Worm (Caenorhabditis elegans) whole organism, L4/young adult: ENCODE data around the gene F13A2.10.

Experiments
- W03F9.2 ChIP-seq: fragments of 150-350 bp; optimal IDR thresholded peaks from 2 replicates; lab custom pipeline; 2014; ENCODE audit warnings: missing biosample characterization, missing genetic modification characterization
- dao-5 ChIP-seq: sonication (generic microtip); optimal IDR thresholded peaks from 2 replicates; lab custom pipeline; 2016; ENCODE audit warnings: missing genotype, missing genetic modification characterization, moderate library complexity, missing compliant biosample characterization
- him-1 ChIP-seq: sonication (generic microtip); optimal IDR thresholded peaks from 2 replicates; lab custom pipeline; 2016; ENCODE audit warnings: missing genotype, missing genetic modification reagents, missing genetic modification characterization, missing compliant biosample characterization

F13A2.10 gene

DNA sequence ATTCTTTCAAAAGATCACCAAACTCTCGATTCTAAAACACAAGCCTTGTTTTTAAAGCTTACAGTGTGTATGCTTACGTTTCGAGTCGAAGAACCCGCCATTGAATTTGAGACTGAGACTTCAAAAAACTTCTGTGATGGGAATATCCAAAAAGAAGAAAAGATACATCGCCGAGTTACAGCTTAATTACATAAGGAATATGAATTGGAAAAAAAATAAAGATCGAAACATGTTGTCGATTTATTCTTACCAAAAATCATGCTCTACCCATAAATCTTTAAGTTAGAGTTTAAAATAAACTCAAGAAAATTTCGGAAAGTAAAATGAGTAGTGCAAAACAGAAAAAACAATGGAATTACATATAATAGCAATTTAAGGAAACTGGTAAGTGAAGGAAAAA is at the start of gene F13A2.10:
Gene F13A2.10, minus strand, starts transcription at position 101 of the 400 bp plus-strand sequence.
- TF ChIP-seq him-1 (no peak), dao-5 (no peak), W03F9.2 (tag; lab: Kevin White, UChicago) (no peak)

DNA sequence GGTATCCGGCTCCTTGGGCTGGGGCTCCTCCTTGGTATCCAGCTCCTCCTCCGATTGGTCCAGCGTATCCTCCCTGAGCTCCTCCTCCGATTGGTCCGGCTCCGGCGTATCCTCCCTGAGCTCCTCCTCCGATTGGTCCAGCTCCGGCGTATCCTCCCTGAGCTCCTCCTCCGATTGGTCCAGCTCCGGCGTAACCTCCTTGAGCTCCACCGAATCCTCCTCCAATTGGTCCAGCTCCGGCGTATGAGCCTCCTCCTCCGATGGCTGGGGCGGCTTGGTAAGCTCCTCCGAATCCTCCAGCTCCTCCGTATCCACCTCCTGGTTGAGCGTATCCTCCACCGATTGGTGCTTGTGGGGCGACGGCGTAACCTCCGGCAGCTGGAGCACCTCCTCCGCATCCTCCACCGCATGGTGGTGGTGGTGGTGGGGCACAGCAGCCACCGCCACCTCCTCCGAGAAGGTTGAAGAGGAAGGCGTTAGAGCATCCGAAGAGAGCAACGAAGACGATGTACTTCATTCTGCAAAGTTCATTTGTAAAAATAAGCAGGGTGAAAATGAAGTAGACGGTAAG is 49.4 kb upstream of the F13A2.10 start, which contains the start of gene Y47D7A.13:
Gene Y47D7A.13, minus strand, starts transcription at position 517 of the 571 bp plus-strand sequence.
- no peak for TF ChIP-seq dao-5
- no peak for TF ChIP-seq him-1
- no peak for TF ChIP-seq W03F9.2 (tag; lab: Kevin White, UChicago)

DNA sequence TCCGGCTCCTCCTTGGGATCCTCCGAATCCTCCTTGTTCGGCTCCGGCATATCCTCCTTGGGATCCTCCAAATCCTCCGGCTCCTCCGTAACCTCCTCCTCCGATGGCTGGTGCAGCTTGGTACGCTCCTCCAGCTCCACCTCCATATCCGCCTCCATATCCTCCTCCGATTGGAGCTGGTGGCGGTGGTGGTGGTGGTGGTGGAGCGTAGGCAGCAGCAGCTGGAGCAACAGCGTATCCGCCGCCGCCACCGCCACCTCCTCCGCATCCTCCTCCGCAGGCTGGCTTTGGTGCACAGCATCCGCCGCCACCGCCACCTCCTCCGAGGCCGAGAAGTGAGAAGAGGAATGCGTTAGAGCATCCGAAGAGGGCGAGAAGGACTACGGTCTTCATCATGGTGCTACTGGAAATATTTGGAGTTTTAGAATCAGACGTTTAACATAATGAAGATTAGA is 46.7 kb upstream of the F13A2.10 start, which contains the start of gene Y47D7A.15:
Gene Y47D7A.15, minus strand, starts transcription at position 405 of the 455 bp plus-strand sequence.
- no peak for TF ChIP-seq him-1
- TF ChIP-seq dao-5: no peak
- TF ChIP-seq W03F9.2 (tag; lab: Kevin White, UChicago): no peak

DNA sequence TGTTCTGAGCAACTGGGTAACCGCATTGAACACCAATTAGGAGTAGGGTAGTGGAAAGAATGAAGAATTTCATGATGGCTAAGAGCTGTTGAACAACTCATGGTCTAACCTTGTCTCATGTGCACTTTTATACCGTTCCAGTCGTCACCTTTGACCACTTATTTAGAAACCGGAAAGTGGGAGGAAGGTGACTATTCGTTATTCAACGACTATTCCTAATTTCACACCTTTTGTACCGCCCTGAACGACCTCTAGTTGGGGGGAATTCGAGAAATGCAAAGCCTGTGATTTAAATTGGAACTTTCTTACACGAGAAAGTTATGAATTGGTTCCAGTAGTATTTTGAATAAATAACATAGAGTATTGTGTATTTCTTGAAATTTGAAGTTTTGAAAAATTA is 43.5 kb upstream of the F13A2.10 start, which contains the start of gene Y47D7A.12:
Gene Y47D7A.12, minus strand, starts transcription at position 101 of the 400 bp plus-strand sequence.
- TF ChIP-seq him-1: no peak

DNA sequence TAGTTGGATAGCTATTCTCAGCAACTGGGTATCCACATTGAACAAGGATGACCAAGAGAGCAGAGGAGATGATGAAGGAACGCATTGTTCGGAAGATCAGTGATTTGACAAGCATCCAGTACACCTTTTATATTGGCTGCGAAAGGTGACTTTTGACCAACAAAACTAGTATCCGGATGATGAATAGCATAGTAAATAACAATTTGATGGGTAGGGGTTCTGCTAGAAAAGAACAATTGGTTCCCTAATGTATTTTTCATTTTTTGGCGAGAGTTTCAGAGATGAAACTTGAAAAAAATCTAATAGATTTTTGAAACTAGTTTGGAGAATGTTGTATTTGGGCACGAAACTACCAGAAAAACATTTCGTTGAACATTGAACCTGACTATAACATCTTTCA is 42.1 kb upstream of the F13A2.10 start, which contains the start of gene Y47D7A.11:
Gene Y47D7A.11, minus strand, starts transcription at position 101 of the 400 bp plus-strand sequence.
- TF ChIP-seq dao-5 (no peak), him-1 (no peak), W03F9.2 (tag; lab: Kevin White, UChicago) (no peak)

ce11 chrV:4423860-4424401 is 37.9 kb upstream of the F13A2.10 start, which contains the start of the genes Y47D7A.9 and Y47D7A.19:
Gene Y47D7A.9 (minus strand): TSS chrV:4423960.
Gene Y47D7A.19 (plus strand): TSS chrV:4424351.
- TF ChIP-seq him-1: no peak
- TF ChIP-seq W03F9.2 (tag; lab: Kevin White, UChicago): no peak
- no peak for TF ChIP-seq dao-5

DNA sequence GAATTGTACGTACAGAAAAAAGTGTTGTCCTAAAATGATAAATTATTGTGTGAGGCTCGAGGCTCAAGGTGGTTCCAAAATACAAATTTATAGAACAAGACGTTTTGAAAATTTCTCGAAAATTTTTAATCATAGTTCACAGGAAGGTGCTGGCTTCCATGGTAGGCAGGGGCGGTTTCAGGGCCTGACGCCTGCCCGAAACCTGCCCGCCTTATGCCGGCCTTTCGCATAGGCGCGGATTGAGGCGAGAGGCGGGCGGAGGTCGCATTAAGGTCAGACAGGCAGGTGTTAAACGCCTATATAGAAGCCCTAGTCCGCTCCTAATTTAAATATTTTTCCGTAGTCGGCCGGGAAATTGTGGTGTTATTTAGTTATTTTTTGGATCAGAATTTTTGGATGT is 37.0 kb upstream of the F13A2.10 start:
- no peak for TF ChIP-seq W03F9.2 (tag; lab: Kevin White, UChicago)
- no peak for TF ChIP-seq dao-5
- TF ChIP-seq him-1: no peak

DNA sequence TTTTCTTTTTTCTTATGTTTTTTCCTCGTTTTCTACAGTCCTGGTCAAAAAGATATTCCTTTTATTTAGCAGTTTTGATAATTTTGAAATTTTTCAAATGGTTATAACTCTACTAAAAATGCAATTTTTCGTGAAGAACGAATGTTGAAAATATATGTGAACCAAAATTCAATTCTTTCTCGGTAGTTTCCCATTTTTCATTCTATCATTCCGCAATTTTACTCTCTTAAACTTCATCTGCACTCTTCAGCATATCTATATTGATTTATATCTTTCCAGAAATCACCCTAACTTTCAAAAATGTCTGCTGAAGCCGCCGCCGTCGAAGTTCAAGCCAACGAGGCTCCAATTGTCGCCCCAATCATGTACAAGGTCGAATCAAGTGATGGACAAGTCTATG is 36.1 kb upstream of the F13A2.10 start, which contains the start of gene skr-7:
Gene skr-7, plus strand, starts transcription at position 301 of the 400 bp plus-strand sequence.
- TF ChIP-seq him-1: no peak
- TF ChIP-seq dao-5: no peak
- TF ChIP-seq W03F9.2 (tag; lab: Kevin White, UChicago): no peak

DNA sequence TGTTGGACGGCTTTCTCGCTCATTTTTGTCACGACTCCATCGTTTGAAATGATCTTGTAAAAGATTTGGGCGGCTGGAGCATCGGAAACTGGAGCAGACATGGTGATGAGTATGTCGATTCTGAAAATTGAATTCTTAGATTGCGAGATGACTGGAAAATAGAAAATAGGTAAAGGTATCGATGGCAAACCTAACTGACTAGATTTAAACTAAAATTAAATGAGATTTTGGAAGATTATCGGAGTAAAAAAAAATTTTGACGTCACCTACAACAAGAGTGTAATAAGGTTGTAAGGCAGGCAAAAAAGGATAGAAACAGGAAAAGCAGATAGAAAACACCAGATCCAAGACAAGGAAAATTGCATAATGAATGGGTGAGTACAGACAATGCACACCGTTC is 35.4 kb upstream of the F13A2.10 start, which contains the start of gene skr-14:
Gene skr-14, minus strand, starts transcription at position 101 of the 400 bp plus-strand sequence.
- TF ChIP-seq dao-5 (no peak), W03F9.2 (tag; lab: Kevin White, UChicago) (no peak), him-1 (no peak)

- TF ChIP-seq W03F9.2 (tag; lab: Kevin White, UChicago): no peak
- TF ChIP-seq him-1: no peak
- TF ChIP-seq dao-5: no peak
Measured at ce11 chrV:4419767-4420322, 33.8 kb upstream of the F13A2.10 start, which contains the start of the genes Y47D7A.7 and Y47D7A.2. Gene Y47D7A.7 (minus strand): TSS chrV:4419867. Gene Y47D7A.2 (plus strand): TSS chrV:4420272.

- TF ChIP-seq W03F9.2 (tag; lab: Kevin White, UChicago) (no peak), dao-5 (no peak), him-1 (no peak)
Measured at ce11 chrV:4418116-4418515, 32.0 kb upstream of the F13A2.10 start, which contains the start of gene Y47D7A.6. Gene Y47D7A.6 (minus strand): TSS chrV:4418216.

DNA sequence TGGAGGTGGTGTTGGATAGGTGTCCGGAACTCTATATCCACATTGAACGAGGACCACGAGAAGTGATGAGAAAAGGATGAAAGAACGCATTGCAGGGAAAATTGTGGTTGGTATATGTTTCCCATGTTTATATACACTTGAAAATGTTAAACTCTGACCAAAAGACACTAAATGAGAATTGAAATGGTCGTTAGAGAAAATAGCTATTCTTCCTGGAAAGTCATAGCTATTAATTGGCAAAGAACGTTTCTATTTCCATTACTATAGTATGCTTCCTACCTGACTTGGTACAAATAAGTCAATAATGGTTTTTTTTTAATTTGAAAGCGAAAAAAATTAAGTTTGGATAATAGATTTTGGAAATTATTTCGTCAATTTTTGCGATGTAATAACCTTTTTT is 30.6 kb upstream of the F13A2.10 start, which contains the start of gene Y47D7A.18:
Gene Y47D7A.18, minus strand, starts transcription at position 101 of the 400 bp plus-strand sequence.
- no peak for TF ChIP-seq him-1
- no peak for TF ChIP-seq W03F9.2 (tag; lab: Kevin White, UChicago)
- TF ChIP-seq dao-5: no peak

DNA sequence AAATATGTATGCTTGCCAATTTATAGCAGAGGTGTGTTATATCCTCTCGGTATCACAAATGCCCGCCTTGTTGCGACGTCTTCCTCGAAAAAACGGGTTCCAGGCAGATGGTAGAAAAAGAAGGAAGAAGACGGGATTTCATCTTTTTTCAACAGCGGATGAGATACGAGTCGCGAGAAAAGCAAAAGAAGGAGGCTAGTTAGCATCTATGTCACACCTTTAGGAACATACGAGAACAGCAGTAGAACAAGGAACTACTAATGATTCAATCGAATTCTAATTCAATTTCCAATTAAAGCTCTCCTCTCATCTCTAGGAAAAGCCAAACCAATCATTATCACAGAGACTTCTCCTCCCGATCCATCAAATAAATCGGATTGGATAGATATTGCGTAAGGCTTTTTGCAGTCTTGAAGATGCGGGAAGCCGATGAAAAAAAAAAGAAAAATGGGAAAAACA is 28.6 kb upstream of the F13A2.10 start, which contains the start of gene grl-5:
Gene grl-5, minus strand, starts transcription at position 51 of the 459 bp plus-strand sequence.
- TF ChIP-seq dao-5 (no peak), W03F9.2 (tag; lab: Kevin White, UChicago) (no peak), him-1 (no peak)

DNA sequence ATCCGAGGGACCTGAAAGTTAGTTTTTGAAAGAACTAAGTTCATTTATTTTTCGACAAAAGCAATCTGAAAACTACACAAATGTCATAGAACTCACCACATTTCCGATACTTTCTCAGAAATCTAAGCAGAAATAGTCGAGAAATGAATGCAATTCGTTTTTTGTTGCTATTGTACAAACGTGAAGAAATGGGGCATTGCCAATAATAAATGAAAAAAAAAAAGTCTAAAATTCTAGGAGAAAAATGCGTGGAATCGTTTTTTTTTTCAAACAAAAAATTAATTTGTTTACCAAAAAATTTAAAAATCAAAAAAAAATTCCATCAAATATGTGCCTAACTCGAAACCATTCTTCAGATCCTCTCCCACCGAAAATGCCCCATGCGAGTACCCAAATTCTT is 25.6 kb upstream of the F13A2.10 start, which contains the start of gene Y47D7A.17:
Gene Y47D7A.17, minus strand, starts transcription at position 101 of the 400 bp plus-strand sequence.
- TF ChIP-seq W03F9.2 (tag; lab: Kevin White, UChicago) (no peak), dao-5 (no peak), him-1 (no peak)
